Fruit fly (Drosophila melanogaster): ENCODE results near the gene Btk.

Gene Btk

DNA sequence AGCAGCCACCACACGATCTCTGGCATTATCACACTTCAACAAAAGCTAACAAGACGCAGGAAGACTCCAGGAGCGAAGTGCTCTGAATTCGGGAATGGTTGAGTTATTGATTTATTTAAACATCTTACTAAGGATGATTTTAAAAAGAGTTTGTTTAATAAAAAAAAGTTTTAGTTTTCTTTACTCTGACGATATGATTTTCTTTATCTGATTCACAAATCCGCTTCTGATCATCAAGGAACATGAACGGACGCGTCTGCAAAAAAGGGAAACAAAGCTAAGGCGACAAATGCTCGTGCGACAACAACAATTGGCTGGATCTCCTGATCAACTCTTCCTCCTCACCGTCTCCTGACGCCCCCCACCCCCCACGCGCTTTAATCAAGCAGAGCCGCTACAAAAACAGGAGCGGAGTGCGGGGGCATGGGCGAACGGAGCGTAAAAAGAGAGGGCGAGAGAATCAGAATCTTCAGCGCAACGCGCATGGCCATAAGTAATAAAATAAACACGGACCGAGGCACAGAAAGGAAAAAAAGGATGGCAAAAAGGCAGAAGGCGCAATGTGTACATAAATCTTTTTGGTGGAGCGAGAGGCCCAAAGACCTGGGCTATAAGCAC lies 1.6 kb downstream of the Btk start (continued):
- TF ChIP-seq Xrp1 (GFP tag; IDR thresholded peaks at IDR 0.05) (peak; percentile 15; the same call in 1 of the 2 replicates), CG9797 (GFP tag; optimal IDR thresholded peaks at IDR 0.05) (no peak), vvl (GFP tag; IDR thresholded peaks at IDR 0.05) (no peak), pros (GFP tag; optimal IDR thresholded peaks at IDR 0.05) (no peak), Deaf1 (tag; optimal IDR thresholded peaks at IDR 0.05) (no peak), B-H1 (GFP tag; IDR thresholded peaks at IDR 0.05) (no peak), CG17385 (GFP tag; optimal IDR thresholded peaks at IDR 0.05) (no peak), CG6272 (GFP tag; IDR thresholded peaks at IDR 0.05) (no peak), CG16813 (GFP tag; IDR thresholded peaks at IDR 0.05; ENCODE audit: partially characterized antibody) (0 out of 3 replicates have a peak, but pooled peaks have one; percentile 9), dati (GFP tag; IDR thresholded peaks at IDR 0.05) (no peak), Pdp1 (GFP tag; optimal IDR thresholded peaks at IDR 0.05) (no peak), CG17361 (GFP tag; IDR thresholded peaks at IDR 0.05) (0 out of 3 replicates have a peak, but pooled peaks have one; percentile 29), amos (GFP tag; IDR thresholded peaks at IDR 0.05; ENCODE audit: partially characterized antibody) (peak; percentile 25; the same call in 1 of the 2 replicates), dimm (GFP tag; IDR thresholded peaks at IDR 0.05) (no peak), CG15011 (GFP tag; optimal IDR thresholded peaks at IDR 0.05) (no peak), Nf-YC (tag; optimal IDR thresholded peaks at IDR 0.05) (no peak), CG7745 (tag; optimal IDR thresholded peaks at IDR 0.05) (no peak), corto (GFP tag; optimal IDR thresholded peaks at IDR 0.05) (peak; percentile 65), CG1602 (GFP tag; optimal IDR thresholded peaks at IDR 0.05) (no peak), CG32767 (GFP tag; IDR thresholded peaks at IDR 0.05) (no peak), ci (GFP tag; IDR thresholded peaks at IDR 0.05) (no peak), Blimp-1 (GFP tag; optimal IDR thresholded peaks at IDR 0.05) (no peak), seq (GFP tag; IDR thresholded peaks at IDR 0.05) (no peak), CG10979 (tag; optimal IDR thresholded peaks at IDR 0.05) (peak; percentile 19), sd (tag; optimal IDR thresholded peaks at IDR 0.05) (no peak), E2f1 (GFP tag; IDR thresholded peaks at IDR 0.05) (no peak), pnt (GFP tag; optimal IDR thresholded peaks at IDR 0.05) (no peak), ap (GFP tag; IDR thresholded peaks at IDR 0.05) (no peak), pita (GFP tag; optimal IDR thresholded peaks at IDR 0.05) (no peak), disco-r (GFP tag; optimal IDR thresholded peaks at IDR 0.05) (no peak), fu2 (GFP tag; optimal IDR thresholded peaks at IDR 0.05) (no peak), CG3847 (GFP tag; IDR thresholded peaks at IDR 0.05) (no peak), CG1792 (GFP tag; optimal IDR thresholded peaks at IDR 0.05) (no peak), CG1832 (GFP tag; optimal IDR thresholded peaks at IDR 0.05) (no peak), al (GFP tag; IDR thresholded peaks at IDR 0.05) (no peak), sim (GFP tag; IDR thresholded peaks at IDR 0.05) (0 out of 2 replicates have a peak, but pooled peaks have one; percentile 3), CG2199 (GFP tag; IDR thresholded peaks at IDR 0.05) (no peak), CG33213 (GFP tag; optimal IDR thresholded peaks at IDR 0.05) (no peak), her (GFP tag; optimal IDR thresholded peaks at IDR 0.05) (no peak), chif (GFP tag; optimal IDR thresholded peaks at IDR 0.05) (no peak), pum (GFP tag; optimal IDR thresholded peaks at IDR 0.05) (no peak), CG34422 (GFP tag; IDR thresholded peaks at IDR 0.05) (no peak), CG9727 (GFP tag; optimal IDR thresholded peaks at IDR 0.05) (peak; percentile 10), CG6254 (GFP tag; optimal IDR thresholded peaks at IDR 0.05) (no peak), Bgb (GFP tag; IDR thresholded peaks at IDR 0.05; ENCODE audit: partially characterized antibody) (no peak), sc (optimal IDR thresholded peaks at IDR 0.05) (no peak), sc (GFP tag; optimal IDR thresholded peaks at IDR 0.05) (no peak), C15 (GFP tag; IDR thresholded peaks at IDR 0.05) (no peak), zfh2 (GFP tag; optimal IDR thresholded peaks at IDR 0.05) (no peak), CG18476 (GFP tag; optimal IDR thresholded peaks at IDR 0.05) (no peak), stwl (tag; optimal IDR thresholded peaks at IDR 0.05) (no peak)

All from whole organism, embryonic.